Worm (Caenorhabditis elegans) whole organism, late embryonic: ENCODE data around the gene F53E2.2.

ENCODE experiments used
- ama-1 ChIP-seq: fragments of 150-350 bp; optimal IDR thresholded peaks from 2 replicates; lab custom pipeline; 2014
- ceh-9 ChIP-seq: sonication (generic microtip); optimal IDR thresholded peaks from 2 replicates; lab custom pipeline; 2016; ENCODE audit warnings: mild to moderate bottlenecking, missing genetic modification characterization, inconsistent platforms, missing compliant biosample characterization
- dve-1 ChIP-seq: sonication (generic microtip); optimal IDR thresholded peaks from 2 replicates; lab custom pipeline; 2017; ENCODE audit warnings: antibody characterized with exemption, mild to moderate bottlenecking, missing genetic modification characterization, missing compliant biosample characterization
- nhr-11 ChIP-seq: fragments of 150-350 bp; optimal IDR thresholded peaks from 2 replicates; lab custom pipeline; 2014; ENCODE audit warnings: missing biosample characterization, missing genetic modification characterization
- pha-2 ChIP-seq: sonication (generic microtip); optimal IDR thresholded peaks from 2 replicates; lab custom pipeline; 2017; ENCODE audit warnings: mild to moderate bottlenecking, missing genetic modification characterization, missing compliant biosample characterization
- pha-4 ChIP-seq: fragments of 150-350 bp; optimal IDR thresholded peaks from 2 replicates; lab custom pipeline; 2018; ENCODE audit warnings: missing biosample characterization, missing genetic modification reagents, missing genetic modification characterization
- pqm-1 ChIP-seq: sonication (generic microtip); optimal IDR thresholded peaks from 2 replicates; lab custom pipeline; 2016; ENCODE audit warnings: missing genetic modification characterization, missing compliant biosample characterization
- rnt-1 ChIP-seq: sonication (generic microtip); optimal IDR thresholded peaks from 2 replicates; lab custom pipeline; 2016; ENCODE audit warnings: missing genetic modification characterization, missing compliant biosample characterization
- tbx-7 ChIP-seq: sonication (generic microtip); optimal IDR thresholded peaks from 2 replicates; lab custom pipeline; 2016; ENCODE audit warnings: missing genotype, missing genetic modification characterization, missing compliant biosample characterization

DNA sequence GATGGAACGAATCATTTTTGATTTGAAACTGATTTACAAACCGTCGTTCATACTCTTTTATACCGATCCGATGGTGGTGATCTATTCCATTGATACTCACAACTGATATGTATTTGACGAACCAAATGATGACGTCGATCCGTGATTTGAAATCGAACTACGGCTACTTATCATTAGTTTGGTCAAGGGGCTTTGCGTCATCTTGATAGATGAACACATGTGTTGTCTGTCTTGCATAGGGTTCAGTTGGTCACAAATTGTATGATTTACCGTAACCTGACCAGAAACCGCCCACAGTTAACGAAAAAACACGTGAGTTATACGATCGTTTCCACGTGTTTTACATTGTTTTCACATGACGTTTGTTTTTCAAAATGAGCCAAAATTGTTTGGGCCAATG is 24.7 kb upstream of the F53E2.2 start, which contains the start of gene cnc-2:
- TF ChIP-seq ceh-9 (no peak), nhr-11 (tag; lab: Kevin White, UChicago) (no peak), rnt-1 (tag; lab: Kevin White, UChicago) (no peak), pha-4 (tag; lab: Kevin White, UChicago) (no peak), dve-1 (no peak), pha-2 (tag; lab: Kevin White, UChicago) (no peak), ama-1 (lab: Kevin White, UChicago) (no peak), tbx-7 (tag; lab: Kevin White, UChicago) (no peak), pqm-1 (tag; lab: Kevin White, UChicago) (no peak)
